Fruit fly (Drosophila melanogaster) whole organism, wandering third instar larva: ENCODE results near the gene ND-20.

Experiments used
- CG9705 ChIP-seq: fragments of 200-800 bp; sonication (Bioruptor generic); optimal IDR thresholded peaks from 2 replicates; lab custom pipeline; 2018; ENCODE audit warnings: missing biosample characterization, mild to moderate bottlenecking, missing genetic modification characterization
- CrebA ChIP-seq: fragments of 200-800 bp; sonication (Bioruptor generic); optimal IDR thresholded peaks from 2 replicates; lab custom pipeline; 2016; ENCODE audit warnings: missing biosample characterization, mild to moderate bottlenecking, missing genetic modification characterization, borderline replicate concordance
- Dif ChIP-seq: fragments of 200-275, 200-300 bp; sonication (Bioruptor generic); optimal IDR thresholded peaks from 2 replicates; lab custom pipeline; 2018; ENCODE audit warnings: missing biosample characterization, missing genetic modification characterization; ENCODE audit not compliant: partially characterized antibody
- Hr78 ChIP-seq: fragments of >200 bp; optimal IDR thresholded peaks from 2 replicates; lab custom pipeline; 2017; ENCODE audit warnings: missing biosample characterization, missing genetic modification characterization
- Jra ChIP-seq: sonication (Bioruptor generic); optimal IDR thresholded peaks from 2 replicates; lab custom pipeline; 2016; ENCODE audit warnings: missing biosample characterization, missing genetic modification characterization
- dmrt93B ChIP-seq: fragments of 200-800 bp; sonication (Bioruptor generic); optimal IDR thresholded peaks from 2 replicates; lab custom pipeline; 2018; ENCODE audit warnings: missing biosample characterization, mild to moderate bottlenecking, missing genetic modification characterization
- foxo ChIP-seq, 2 experiments: fragments of 200-800 bp; sonication (Bioruptor generic); optimal IDR thresholded peaks; 2 replicates in 1 of 2; 3 replicates in 1 of 2; lab custom pipeline; 2016 to 2017; ENCODE audit warnings: missing biosample characterization in 2 of 2, missing genetic modification characterization in 2 of 2
- fru ChIP-seq: fragments of 200-800 bp; sonication (Bioruptor generic); optimal IDR thresholded peaks from 3 replicates; lab custom pipeline; 2016; ENCODE audit warnings: missing biosample characterization, mild to moderate bottlenecking, missing genetic modification characterization
- h ChIP-seq: fragments of 200-800 bp; sonication (Bioruptor generic); optimal IDR thresholded peaks from 3 replicates; lab custom pipeline; 2016; ENCODE audit warnings: missing biosample characterization, mild to moderate bottlenecking, missing genetic modification characterization
- jim ChIP-seq: fragments of 175-275, 200-325 bp; sonication (Bioruptor generic); optimal IDR thresholded peaks from 2 replicates; lab custom pipeline; 2016; ENCODE audit warnings: missing biosample characterization, mild to moderate bottlenecking, missing genetic modification characterization
- pan ChIP-seq: fragments of >200 bp; optimal IDR thresholded peaks from 2 replicates; lab custom pipeline; 2017
- psq ChIP-seq: fragments of 200-800 bp; sonication (Bioruptor generic); optimal IDR thresholded peaks from 3 replicates; lab custom pipeline; 2017; ENCODE audit warnings: missing biosample characterization, mild to moderate bottlenecking, missing genetic modification characterization, moderate library complexity
- usp ChIP-seq: fragments of >200 bp; optimal IDR thresholded peaks from 2 replicates; lab custom pipeline; 2017; ENCODE audit warnings: missing biosample characterization, missing genetic modification characterization

dm6 chrX:15991618-15992526, 5.3 kb upstream of the ND-20 start, which contains the start of the genes CG46312, eIF5 and exd:
- TF ChIP-seq Hr78 (GFP tag; lab: Kevin White, UChicago) (no peak), pan (lab: Kevin White, UChicago) (no peak), Jra (GFP tag; lab: Kevin White, UChicago) (no peak), usp (GFP tag; lab: Kevin White, UChicago) (no peak), CrebA (GFP tag; lab: Kevin White, UChicago) (no peak), foxo (GFP tag; optimal IDR thresholded peaks at IDR 0.05; lab: Kevin White, UChicago) (no peak), dmrt93B (GFP tag; lab: Kevin White, UChicago) (no peak), CG9705 (GFP tag; lab: Kevin White, UChicago) (no peak), h (GFP tag; lab: Kevin White, UChicago) (no peak), jim (no peak), Dif (GFP tag; lab: Kevin White, UChicago) (no peak), psq (GFP tag; lab: Kevin White, UChicago) (no peak), fru (GFP tag; lab: Kevin White, UChicago) (no peak)
